In the genomic region with DNA sequence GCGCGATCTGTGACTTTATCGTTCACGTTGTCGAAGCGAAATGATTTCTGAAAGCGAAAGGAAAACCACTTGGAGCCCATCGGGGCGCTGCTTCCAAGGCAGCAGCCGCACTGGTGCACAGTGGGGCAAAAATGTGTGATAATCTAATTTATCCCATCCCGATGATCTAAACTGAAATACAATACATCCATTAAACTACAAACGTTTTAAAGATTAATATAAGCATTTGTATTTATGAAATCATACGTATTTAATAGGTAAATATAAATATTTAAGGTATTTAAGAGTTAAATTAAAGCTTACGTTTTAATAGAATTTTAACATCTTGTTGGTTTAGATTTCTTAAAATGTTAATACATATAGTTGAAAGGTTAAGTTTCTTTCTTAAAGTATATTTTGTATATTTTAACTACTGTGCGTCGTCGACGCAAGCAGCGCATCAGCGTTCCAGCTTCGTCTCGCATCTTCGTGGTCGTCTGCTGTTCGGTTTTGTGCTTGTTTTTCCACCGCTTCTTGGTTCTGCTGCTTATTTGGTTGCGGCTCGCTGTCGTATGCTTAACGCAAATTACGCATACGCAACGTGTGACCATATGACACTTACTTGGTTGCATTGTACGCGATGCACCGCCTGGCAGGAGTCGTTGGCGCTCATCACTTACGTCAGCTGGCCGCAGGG, we compare ENCODE assay signal across 2 fruit fly cellular contexts.
TF ChIP-seq lines count a peak whose summit lies in the region.

A gene (minus strand): TSS at position 46 of the 676 bp plus-strand sequence.

TF ChIP-seq in whole organism, embryonic, 481 proteins besides CTCF, POLR2A, EP300 and RAD21 (continued from another document):
- no peak for TF ChIP-seq CrebB (tag; optimal IDR thresholded peaks at IDR 0.05; lab: Kevin White, UChicago)
- TF ChIP-seq zfh2 (GFP tag; optimal IDR thresholded peaks at IDR 0.05; lab: Kevin White, UChicago) = no peak
- peak; percentile 34; the same call in 1 of the 2 replicates for TF ChIP-seq Adf1 (GFP tag; IDR thresholded peaks at IDR 0.05; lab: Robert Waterston, UW)
- TF ChIP-seq CG9215 (GFP tag; IDR thresholded peaks at IDR 0.05; lab: Robert Waterston, UW) = no peak
- TF ChIP-seq abd-A (tag; optimal IDR thresholded peaks at IDR 0.05; lab: Kevin White, UChicago) = no peak
- no peak for TF ChIP-seq CG32772 (GFP tag; IDR thresholded peaks at IDR 0.05; lab: Robert Waterston, UW)
- no peak for TF ChIP-seq CG4707 (GFP tag; optimal IDR thresholded peaks at IDR 0.05; lab: Kevin White, UChicago)
- 0 out of 3 replicates have a peak, but pooled peaks have one; percentile 23 for TF ChIP-seq ken (GFP tag; IDR thresholded peaks at IDR 0.05; lab: Robert Waterston, UW)
- no peak for TF ChIP-seq Dfd (GFP tag; optimal IDR thresholded peaks at IDR 0.05; lab: Kevin White, UChicago)
- peak; percentile 67 for TF ChIP-seq CG15269 (tag; optimal IDR thresholded peaks at IDR 0.05; lab: Kevin White, UChicago)
- no peak for TF ChIP-seq Mad (GFP tag; optimal IDR thresholded peaks at IDR 0.05; lab: Kevin White, UChicago)
- TF ChIP-seq sna (GFP tag; IDR thresholded peaks at IDR 0.05; lab: Robert Waterston, UW; ENCODE audit: partially characterized antibody) = no peak
- no peak for TF ChIP-seq Sry-δ (GFP tag; optimal IDR thresholded peaks at IDR 0.05; lab: Kevin White, UChicago)
- peak; percentile 5 for TF ChIP-seq NfI (GFP tag; optimal IDR thresholded peaks at IDR 0.05; lab: Kevin White, UChicago)
- TF ChIP-seq CG14860 (GFP tag; IDR thresholded peaks at IDR 0.05; lab: Robert Waterston, UW; ENCODE audit: partially characterized antibody) = no peak
- peak; percentile 34 for TF ChIP-seq CG10209 (GFP tag; optimal IDR thresholded peaks at IDR 0.05; lab: Kevin White, UChicago)
- no peak for TF ChIP-seq Dll (GFP tag; IDR thresholded peaks at IDR 0.05; lab: Robert Waterston, UW; ENCODE audit: partially characterized antibody)
- TF ChIP-seq fd96Cb (tag; optimal IDR thresholded peaks at IDR 0.05; lab: Kevin White, UChicago) = no peak
- TF ChIP-seq CG6272 (GFP tag; IDR thresholded peaks at IDR 0.05; lab: Robert Waterston, UW) = no peak
- TF ChIP-seq gfzf (GFP tag; optimal IDR thresholded peaks at IDR 0.05; lab: Kevin White, UChicago) = no peak
- no peak for TF ChIP-seq CG17385 (GFP tag; optimal IDR thresholded peaks at IDR 0.05; lab: Kevin White, UChicago)
- TF ChIP-seq Oli (tag; optimal IDR thresholded peaks at IDR 0.05; lab: Kevin White, UChicago) = peak; percentile 33
- no peak for TF ChIP-seq aop (GFP tag; IDR thresholded peaks at IDR 0.05; lab: Robert Waterston, UW)
- TF ChIP-seq lmd (GFP tag; IDR thresholded peaks at IDR 0.05; lab: Robert Waterston, UW) = peak; percentile 15; the same call in 1 of the 2 replicates
- no peak for TF ChIP-seq Vsx1 (GFP tag; optimal IDR thresholded peaks at IDR 0.05; lab: Kevin White, UChicago)
- TF ChIP-seq CG2712 (tag; optimal IDR thresholded peaks at IDR 0.05; lab: Kevin White, UChicago) = no peak
- no peak for TF ChIP-seq CG8290 (GFP tag; optimal IDR thresholded peaks at IDR 0.05; lab: Kevin White, UChicago)
- TF ChIP-seq CG8290 (tag; optimal IDR thresholded peaks at IDR 0.05; lab: Kevin White, UChicago) = no peak
- peak; percentile 30 for TF ChIP-seq CG10267 (tag; optimal IDR thresholded peaks at IDR 0.05; lab: Kevin White, UChicago)
- no peak for TF ChIP-seq CG3065 (GFP tag; optimal IDR thresholded peaks at IDR 0.05; lab: Kevin White, UChicago)
- TF ChIP-seq CG7372 (GFP tag; IDR thresholded peaks at IDR 0.05; lab: Robert Waterston, UW) = peak; percentile 80
- peak; percentile 3 for TF ChIP-seq CG7839 (tag; optimal IDR thresholded peaks at IDR 0.05; lab: Kevin White, UChicago)
- no peak for TF ChIP-seq BtbVII (GFP tag; optimal IDR thresholded peaks at IDR 0.05; lab: Kevin White, UChicago)
- peak; percentile 68 for TF ChIP-seq Sox100B (GFP tag; optimal IDR thresholded peaks at IDR 0.05; lab: Kevin White, UChicago)
- TF ChIP-seq btn (GFP tag; optimal IDR thresholded peaks at IDR 0.05; lab: Kevin White, UChicago) = no peak
- TF ChIP-seq otp (GFP tag; IDR thresholded peaks at IDR 0.05; lab: Robert Waterston, UW) = no peak
- TF ChIP-seq CG14050 (GFP tag; IDR thresholded peaks at IDR 0.05; lab: Robert Waterston, UW) = no peak
- peak; percentile 30 for TF ChIP-seq CG8924 (tag; optimal IDR thresholded peaks at IDR 0.05; lab: Kevin White, UChicago)
- no peak for TF ChIP-seq gce (GFP tag; IDR thresholded peaks at IDR 0.05; lab: Robert Waterston, UW)
- TF ChIP-seq CG8281 (tag; optimal IDR thresholded peaks at IDR 0.05; lab: Kevin White, UChicago) = no peak
- no peak for TF ChIP-seq eyg (GFP tag; optimal IDR thresholded peaks at IDR 0.05; lab: Kevin White, UChicago)
- TF ChIP-seq Blimp-1 (GFP tag; optimal IDR thresholded peaks at IDR 0.05; lab: Kevin White, UChicago) = peak; percentile 64
- TF ChIP-seq CG6654 (GFP tag; optimal IDR thresholded peaks at IDR 0.05; lab: Kevin White, UChicago) = no peak
- peak; percentile 64 for TF ChIP-seq CG13424 (tag; optimal IDR thresholded peaks at IDR 0.05; lab: Kevin White, UChicago)
- peak; percentile 11 for TF ChIP-seq Asciz (GFP tag; optimal IDR thresholded peaks at IDR 0.05; lab: Kevin White, UChicago)
- TF ChIP-seq lab (GFP tag; optimal IDR thresholded peaks at IDR 0.05; lab: Kevin White, UChicago) = peak; percentile 52
- TF ChIP-seq z (GFP tag; IDR thresholded peaks at IDR 0.05; lab: Robert Waterston, UW) = no peak
- TF ChIP-seq CkIIα-i1 (GFP tag; IDR thresholded peaks at IDR 0.05; lab: Robert Waterston, UW) = no peak
- no peak for TF ChIP-seq prd (optimal IDR thresholded peaks at IDR 0.05; lab: Kevin White, UChicago)
- TF ChIP-seq prd (GFP tag; IDR thresholded peaks at IDR 0.05; lab: Robert Waterston, UW) = 0 out of 3 replicates have a peak, but pooled peaks have one; percentile 9
- TF ChIP-seq Six4 (GFP tag; optimal IDR thresholded peaks at IDR 0.05; lab: Kevin White, UChicago) = no peak
- peak; percentile 13 for TF ChIP-seq run (tag; optimal IDR thresholded peaks at IDR 0.05; lab: Kevin White, UChicago)
- peak; percentile 24 for TF ChIP-seq CG12659 (GFP tag; optimal IDR thresholded peaks at IDR 0.05; lab: Kevin White, UChicago)
- peak; percentile 53 for TF ChIP-seq Meics (GFP tag; optimal IDR thresholded peaks at IDR 0.05; lab: Kevin White, UChicago)

TF ChIP-seq in whole organism, prepupa, 60 proteins besides CTCF, POLR2A, EP300 and RAD21 (continued from another document):
- TF ChIP-seq CG11902 (GFP tag; optimal IDR thresholded peaks at IDR 0.05; lab: Kevin White, UChicago) (no peak), topi (GFP tag; optimal IDR thresholded peaks at IDR 0.05; lab: Kevin White, UChicago) (peak; percentile 12), CG8632 (GFP tag; optimal IDR thresholded peaks at IDR 0.05; lab: Kevin White, UChicago) (peak; percentile 66), acj6 (GFP tag; optimal IDR thresholded peaks at IDR 0.05; lab: Kevin White, UChicago) (peak; percentile 58), CG7368 (GFP tag; optimal IDR thresholded peaks at IDR 0.05; lab: Kevin White, UChicago) (peak; percentile 11), CG3919 (GFP tag; optimal IDR thresholded peaks at IDR 0.05; lab: Kevin White, UChicago) (peak; percentile 67), vri (GFP tag; optimal IDR thresholded peaks at IDR 0.05; lab: Kevin White, UChicago) (no peak), CG6163 (GFP tag; IDR thresholded peaks at IDR 0.05; lab: Robert Waterston, UW) (0 out of 3 replicates have a peak, but pooled peaks have one; percentile 6), Eip78C (GFP tag; lab: Kevin White, UChicago) (peak; percentile 88), CG32006 (GFP tag; optimal IDR thresholded peaks at IDR 0.05; lab: Kevin White, UChicago) (peak; percentile 85), CG8119 (GFP tag; IDR thresholded peaks at IDR 0.05; lab: Robert Waterston, UW) (peak; percentile 86), Lpt (GFP tag; optimal IDR thresholded peaks at IDR 0.05; lab: Kevin White, UChicago) (peak; percentile 36), Smox (GFP tag; optimal IDR thresholded peaks at IDR 0.05; lab: Kevin White, UChicago) (peak; percentile 4), Gug (GFP tag; IDR thresholded peaks at IDR 0.05; lab: Robert Waterston, UW) (no peak), CG31627 (GFP tag; optimal IDR thresholded peaks at IDR 0.05; lab: Kevin White, UChicago) (no peak), CG1621 (tag; optimal IDR thresholded peaks at IDR 0.05; lab: Kevin White, UChicago) (no peak)
